Fruit fly (Drosophila melanogaster) Kc167 (cell line): ENCODE results near the gene ng2.

Experiments used
- Sin3A ChIP-seq: fragments of >200 bp; optimal IDR thresholded peaks from 2 replicates; lab custom pipeline; 2018; ENCODE audit warnings: missing external identifiers
- h ChIP-seq: fragments of >200 bp; optimal IDR thresholded peaks from 3 replicates; lab custom pipeline; 2018; ENCODE audit warnings: missing external identifiers

dm6 chrX:3192301-3192700 is 48.1 kb downstream of the ng2 start:
- TF ChIP-seq Sin3A (no peak), h (lab: Kevin White, UChicago) (no peak)
